Fruit fly (Drosophila melanogaster): ENCODE measurements around the gene CG43394.

- no peak for TF ChIP-seq GATAd (GFP tag; optimal IDR thresholded peaks at IDR 0.05)
- no peak for TF ChIP-seq N (GFP tag; optimal IDR thresholded peaks at IDR 0.05)
- TF ChIP-seq Dfd (GFP tag; optimal IDR thresholded peaks at IDR 0.05), result no peak
- TF ChIP-seq Jra (GFP tag; optimal IDR thresholded peaks at IDR 0.05), result no peak
These were observed 18.1 kb downstream of the CG43394 start for dm6 chr2L:8163588-8164166.

All from whole organism, wandering third instar larva.